Fruit fly (Drosophila melanogaster) whole organism, embryonic: Measurements from ENCODE around the gene Trf4-1.

Experiments
- Atf6 ChIP-seq: fragments of 200-800 bp; sonication (Bioruptor generic); IDR thresholded peaks from 2 replicates; pipeline ENCODE4 v1.3.6; 2022; ENCODE audit warnings: missing biosample characterization, missing genetic modification characterization
- B-H1 ChIP-seq: fragments of 200-800 bp; sonication (Bioruptor generic); IDR thresholded peaks from 3 replicates; pipeline ENCODE4 v1.3.6; 2022; ENCODE audit warnings: missing biosample characterization, missing genetic modification characterization
- CG11723 ChIP-seq: fragments of 200-800 bp; sonication (Bioruptor generic); optimal IDR thresholded peaks from 2 replicates; lab custom pipeline; 2017; ENCODE audit warnings: missing biosample characterization, mild to moderate bottlenecking, missing genetic modification characterization
- CG1233 ChIP-seq: fragments of 200-800 bp; sonication (Bioruptor generic); optimal IDR thresholded peaks from 4 replicates; lab custom pipeline; 2018; ENCODE audit warnings: missing biosample characterization, mild to moderate bottlenecking, missing genetic modification characterization
- CG12942 ChIP-seq: fragments of 200-800 bp; sonication (Bioruptor generic); optimal IDR thresholded peaks from 3 replicates; lab custom pipeline; 2016; ENCODE audit warnings: missing biosample characterization, missing genetic modification characterization
- CG13894 ChIP-seq: fragments of 200-800 bp; sonication (Bioruptor generic); optimal IDR thresholded peaks from 3 replicates; lab custom pipeline; 2018; ENCODE audit warnings: missing biosample characterization, mild to moderate bottlenecking, missing genetic modification characterization, moderate library complexity
- CG1603 ChIP-seq: fragments of 200-800 bp; sonication (Bioruptor generic); optimal IDR thresholded peaks from 2 replicates; lab custom pipeline; 2019; ENCODE audit warnings: missing biosample characterization, mild to moderate bottlenecking, missing genetic modification characterization, moderate library complexity
- CG17385 ChIP-seq: fragments of 200-800 bp; sonication (Bioruptor generic); optimal IDR thresholded peaks from 3 replicates; lab custom pipeline; 2018; ENCODE audit warnings: missing biosample characterization, mild to moderate bottlenecking, missing genetic modification characterization
- CG1792 ChIP-seq: fragments of 200-800 bp; sonication (Bioruptor generic); optimal IDR thresholded peaks from 2 replicates; lab custom pipeline; 2016; ENCODE audit warnings: missing biosample characterization, missing genetic modification characterization
- CG3281 ChIP-seq: fragments of 200-800 bp; sonication (Bioruptor generic); optimal IDR thresholded peaks from 3 replicates; lab custom pipeline; 2017; ENCODE audit warnings: missing biosample characterization, mild to moderate bottlenecking, missing genetic modification characterization
- CG3838 ChIP-seq: fragments of 200-800 bp; sonication (Bioruptor generic); optimal IDR thresholded peaks from 3 replicates; lab custom pipeline; 2016; ENCODE audit warnings: missing biosample characterization, missing genetic modification characterization
- CG4282 ChIP-seq: fragments of 200-800 bp; sonication (Bioruptor generic); optimal IDR thresholded peaks from 2 replicates; lab custom pipeline; 2016; ENCODE audit warnings: missing biosample characterization, missing genetic modification characterization
- CG6254 ChIP-seq: fragments of 200-800 bp; sonication (Bioruptor generic); optimal IDR thresholded peaks from 3 replicates; lab custom pipeline; 2017; ENCODE audit warnings: mild to moderate bottlenecking, missing biosample characterization, missing genetic modification reagents, missing genetic modification characterization
- CG7928 ChIP-seq: fragments of 200-800 bp; sonication (Bioruptor generic); optimal IDR thresholded peaks from 2 replicates; lab custom pipeline; 2017; ENCODE audit warnings: missing biosample characterization, mild to moderate bottlenecking, missing genetic modification characterization
- CG7963 ChIP-seq: fragments of 200-800 bp; sonication (Bioruptor generic); IDR thresholded peaks from 3 replicates; pipeline ENCODE4 v1.3.6; 2022; ENCODE audit warnings: missing biosample characterization, missing genetic modification characterization; ENCODE audit not compliant: partially characterized antibody
- CoRest ChIP-seq: fragments of 200-800 bp; sonication (Bioruptor generic); optimal IDR thresholded peaks from 3 replicates; lab custom pipeline; 2018; ENCODE audit warnings: missing biosample characterization, mild to moderate bottlenecking, missing genetic modification characterization, moderate library complexity
- Ets65A ChIP-seq: fragments of 200-800 bp; sonication (Bioruptor generic); peaks from one replicate; lab custom pipeline; 2016; ENCODE audit warnings: missing biosample characterization, missing genetic modification characterization
- H2.0 ChIP-seq: fragments of 200-800 bp; sonication (Bioruptor generic); IDR thresholded peaks from 2 replicates; pipeline ENCODE4 v1.3.6; 2022; ENCODE audit warnings: missing biosample characterization, missing genetic modification characterization
- Lhr ChIP-seq: fragments of 200-800 bp; sonication (Bioruptor generic); optimal IDR thresholded peaks from 3 replicates; lab custom pipeline; 2017; ENCODE audit warnings: mild to moderate bottlenecking, missing biosample characterization, missing genetic modification reagents, missing genetic modification characterization
- Myb ChIP-seq: fragments of 200-800 bp; sonication (Bioruptor generic); optimal IDR thresholded peaks from 2 replicates; lab custom pipeline; 2016; ENCODE audit warnings: missing biosample characterization, missing genetic modification characterization
- NC2β ChIP-seq: fragments of 200-800 bp; sonication (Bioruptor generic); optimal IDR thresholded peaks from 2 replicates; lab custom pipeline; 2016; ENCODE audit warnings: missing biosample characterization, missing genetic modification characterization
- Neu2 ChIP-seq: fragments of 200-800 bp; sonication (Bioruptor generic); optimal IDR thresholded peaks from 3 replicates; lab custom pipeline; 2016; ENCODE audit warnings: missing biosample characterization, missing genetic modification characterization, borderline replicate concordance
- NfI ChIP-seq: fragments of 200-800 bp; sonication (Bioruptor generic); optimal IDR thresholded peaks from 3 replicates; lab custom pipeline; 2018; ENCODE audit warnings: missing biosample characterization, mild to moderate bottlenecking, missing genetic modification characterization, moderate library complexity
- Oaz ChIP-seq: fragments of 200-800 bp; sonication (Bioruptor generic); IDR thresholded peaks from 2 replicates; pipeline ENCODE4 v1.3.6; 2022; ENCODE audit warnings: missing biosample characterization, missing genetic modification characterization
- Oli ChIP-seq: fragments of 200-800 bp; sonication (Bioruptor generic); optimal IDR thresholded peaks from 2 replicates; lab custom pipeline; 2018; ENCODE audit warnings: missing biosample characterization, mild to moderate bottlenecking, missing genetic modification characterization, moderate library complexity
- Ravus ChIP-seq: fragments of 200-800 bp; sonication (Bioruptor generic); IDR thresholded peaks from 2 replicates; pipeline ENCODE4 v1.3.6; 2022; ENCODE audit warnings: missing biosample characterization, missing genetic modification characterization
- Taf1 ChIP-seq: fragments of 200-800 bp; sonication (Bioruptor generic); IDR thresholded peaks from 2 replicates; pipeline ENCODE4 v1.3.6; 2022; ENCODE audit warnings: missing biosample characterization, missing genetic modification characterization
- Usf ChIP-seq: fragments of 200-800 bp; sonication (Bioruptor generic); optimal IDR thresholded peaks from 2 replicates; lab custom pipeline; 2017; ENCODE audit warnings: missing genotype, missing biosample characterization, missing genetic modification characterization
- ash1 ChIP-seq: fragments of 200-800 bp; sonication (Bioruptor generic); optimal IDR thresholded peaks from 2 replicates; lab custom pipeline; 2018; ENCODE audit warnings: missing biosample characterization, mild to moderate bottlenecking, missing genetic modification characterization
- cad ChIP-seq: fragments of >200 bp; optimal IDR thresholded peaks from 2 replicates; lab custom pipeline; 2017; ENCODE audit warnings: missing biosample characterization, missing genetic modification characterization
- caup ChIP-seq: fragments of 200-800 bp; sonication (Bioruptor generic); optimal IDR thresholded peaks from 3 replicates; lab custom pipeline; 2017; ENCODE audit warnings: missing biosample characterization, mild to moderate bottlenecking, missing genetic modification characterization, moderate library complexity; ENCODE audit not compliant: severe bottlenecking
- croc ChIP-seq: fragments of 200-800 bp; sonication (Bioruptor generic); conservative IDR thresholded peaks from 3 replicates; pipeline ENCODE4 v1.3.6; 2022; ENCODE audit warnings: missing biosample characterization, missing genetic modification characterization
- disco-r ChIP-seq: fragments of 200-800 bp; sonication (Bioruptor generic); optimal IDR thresholded peaks from 2 replicates; lab custom pipeline; 2016; ENCODE audit warnings: missing biosample characterization, missing genetic modification characterization
- emc ChIP-seq: fragments of 200-800 bp; sonication (Bioruptor generic); optimal IDR thresholded peaks from 2 replicates; lab custom pipeline; 2016; ENCODE audit warnings: missing biosample characterization, missing genetic modification characterization
- ems ChIP-seq: fragments of 200-800 bp; sonication (Bioruptor generic); optimal IDR thresholded peaks from 3 replicates; lab custom pipeline; 2016; ENCODE audit warnings: missing biosample characterization, missing genetic modification characterization
- fd64A ChIP-seq: fragments of 200-800 bp; sonication (Bioruptor generic); optimal IDR thresholded peaks from 3 replicates; lab custom pipeline; 2018; ENCODE audit warnings: missing biosample characterization, mild to moderate bottlenecking, missing genetic modification characterization
- gt ChIP-seq: fragments of 200-800 bp; sonication (Bioruptor generic); IDR thresholded peaks from 2 replicates; pipeline ENCODE4 v1.3.6; 2022; ENCODE audit warnings: missing biosample characterization, missing genetic modification characterization
- insv ChIP-seq, 2 experiments: fragments of 200-800 bp; sonication (Bioruptor generic); optimal IDR thresholded peaks; 3 replicates each; lab custom pipeline; 2016 to 2018; ENCODE audit warnings: missing biosample characterization in 2 of 2, missing genetic modification characterization in 2 of 2
- jigr1 ChIP-seq: fragments of 200-800 bp; sonication (Bioruptor generic); IDR thresholded peaks from 3 replicates; pipeline ENCODE4 v1.3.6; 2022; ENCODE audit warnings: missing biosample characterization, missing genetic modification characterization
- knrl ChIP-seq: fragments of 200-800 bp; sonication (Bioruptor generic); IDR thresholded peaks from 3 replicates; pipeline ENCODE4 v1.3.6; 2022; ENCODE audit warnings: missing biosample characterization, missing genetic modification characterization; ENCODE audit not compliant: partially characterized antibody
- nerfin-1 ChIP-seq: fragments of 200-800 bp; sonication (Bioruptor generic); optimal IDR thresholded peaks from 3 replicates; lab custom pipeline; 2019; ENCODE audit warnings: missing biosample characterization, mild to moderate bottlenecking, missing genetic modification characterization, moderate library complexity
- nerfin-2 ChIP-seq: fragments of 200-800 bp; sonication (Bioruptor generic); IDR thresholded peaks from 2 replicates; pipeline ENCODE4 v1.3.6; 2022; ENCODE audit warnings: missing biosample characterization, missing genetic modification characterization; ENCODE audit not compliant: partially characterized antibody
- nom ChIP-seq: fragments of 200-800 bp; sonication (Bioruptor generic); optimal IDR thresholded peaks from 2 replicates; lab custom pipeline; 2017; ENCODE audit warnings: missing biosample characterization, missing genetic modification characterization, mild to moderate bottlenecking, moderate library complexity, missing genetic modification reagents
- p53 ChIP-seq: fragments of 200-800 bp; sonication (Bioruptor generic); optimal IDR thresholded peaks from 2 replicates; lab custom pipeline; 2016; ENCODE audit warnings: missing biosample characterization, missing genetic modification characterization
- pb ChIP-seq: fragments of 200-800 bp; sonication (Bioruptor generic); optimal IDR thresholded peaks from 3 replicates; lab custom pipeline; 2016; ENCODE audit warnings: missing biosample characterization, missing genetic modification characterization
- pnt ChIP-seq: fragments of 200-800 bp; sonication (Bioruptor generic); optimal IDR thresholded peaks from 3 replicates; lab custom pipeline; 2016; ENCODE audit warnings: missing biosample characterization, missing genetic modification characterization
- pzg ChIP-seq: fragments of 200-800 bp; sonication (Bioruptor generic); optimal IDR thresholded peaks from 3 replicates; lab custom pipeline; 2018; ENCODE audit warnings: missing biosample characterization, mild to moderate bottlenecking, missing genetic modification characterization, moderate library complexity
- slp2 ChIP-seq: fragments of 200-800 bp; sonication (Bioruptor generic); optimal IDR thresholded peaks from 2 replicates; lab custom pipeline; 2016; ENCODE audit warnings: missing biosample characterization, missing genetic modification characterization
- sna ChIP-seq: fragments of 200-800 bp; sonication (Bioruptor generic); IDR thresholded peaks from 2 replicates; pipeline ENCODE4 v1.3.6; 2022; ENCODE audit warnings: missing biosample characterization, missing genetic modification characterization; ENCODE audit not compliant: partially characterized antibody
- so ChIP-seq: fragments of 200-800 bp; sonication (Bioruptor generic); IDR thresholded peaks from 3 replicates; pipeline ENCODE4 v1.3.6; 2022; ENCODE audit warnings: missing biosample characterization, missing genetic modification characterization
- zen2 ChIP-seq: fragments of 200-800 bp; sonication (Bioruptor generic); IDR thresholded peaks from 3 replicates; pipeline ENCODE4 v1.3.6; 2022; ENCODE audit warnings: missing biosample characterization, missing genetic modification characterization; ENCODE audit not compliant: partially characterized antibody
- zfh2 ChIP-seq: fragments of 200-800 bp; sonication (Bioruptor generic); optimal IDR thresholded peaks from 2 replicates; lab custom pipeline; 2016; ENCODE audit warnings: missing biosample characterization, missing genetic modification characterization

The Trf4-1 gene

dm6 chrX:8601165-8601564 is 41.0 kb downstream of the Trf4-1 start (continued):
- no peak for TF ChIP-seq nerfin-1
- no peak for TF ChIP-seq cad
- TF ChIP-seq Oli (tag; lab: Kevin White, UChicago) = peak; percentile 47
- no peak for TF ChIP-seq CoRest (tag; lab: Kevin White, UChicago)
- peak; percentile 49; the same call in 1 of the 2 replicates for TF ChIP-seq H2.0
- no peak for TF ChIP-seq gt (GFP tag; lab: Robert Waterston, UW)
- TF ChIP-seq zfh2 = peak; percentile 31
- no peak for TF ChIP-seq Taf1 (GFP tag; lab: Robert Waterston, UW)
- no peak for TF ChIP-seq Oaz
- TF ChIP-seq CG13894 (tag; lab: Kevin White, UChicago) = no peak
- TF ChIP-seq CG6254 (GFP tag; lab: Kevin White, UChicago) = no peak
- TF ChIP-seq Lhr = no peak
- no peak for TF ChIP-seq CG3838
- no peak for TF ChIP-seq emc (GFP tag; lab: Kevin White, UChicago)
- TF ChIP-seq CG4282 (GFP tag; lab: Kevin White, UChicago) = no peak
- TF ChIP-seq croc (GFP tag; lab: Robert Waterston, UW) = peak; percentile 45; the same call in 1 of the 3 replicates
- TF ChIP-seq NC2β = peak; percentile 26
- TF ChIP-seq CG7963 = no peak
- TF ChIP-seq CG3281 (GFP tag; lab: Kevin White, UChicago) = no peak
- TF ChIP-seq nerfin-2 (GFP tag; lab: Robert Waterston, UW) = no peak
- TF ChIP-seq insv (GFP tag; optimal IDR thresholded peaks at IDR 0.05; lab: Kevin White, UChicago) = no peak
- TF ChIP-seq CG1233 (GFP tag; lab: Kevin White, UChicago) = no peak
- TF ChIP-seq CG1603 = no peak
- TF ChIP-seq nom (GFP tag; lab: Kevin White, UChicago) = no peak
- TF ChIP-seq fd64A (GFP tag; lab: Kevin White, UChicago) = no peak
- peak; percentile 81 for TF ChIP-seq Ets65A (GFP tag; lab: Kevin White, UChicago)
- TF ChIP-seq pnt (GFP tag; lab: Kevin White, UChicago) = peak; percentile 0
- no peak for TF ChIP-seq slp2 (GFP tag; lab: Kevin White, UChicago)
- no peak for TF ChIP-seq pzg (GFP tag; lab: Kevin White, UChicago)
- no peak for TF ChIP-seq Usf (GFP tag; lab: Kevin White, UChicago)
- no peak for TF ChIP-seq caup (GFP tag; lab: Kevin White, UChicago)
- TF ChIP-seq Myb (GFP tag; lab: Kevin White, UChicago) = no peak
- TF ChIP-seq p53 (GFP tag; lab: Kevin White, UChicago) = no peak
- TF ChIP-seq Atf6 = no peak
- no peak for TF ChIP-seq NfI
- TF ChIP-seq CG17385 = no peak
- no peak for TF ChIP-seq sna
- no peak for TF ChIP-seq zen2 (GFP tag; lab: Robert Waterston, UW)
- no peak for TF ChIP-seq ash1 (GFP tag; lab: Kevin White, UChicago)
- no peak for TF ChIP-seq jigr1
- TF ChIP-seq CG12942 (GFP tag; lab: Kevin White, UChicago) = no peak
- no peak for TF ChIP-seq CG11723 (GFP tag; lab: Kevin White, UChicago)
- peak; percentile 23 for TF ChIP-seq ems
- TF ChIP-seq Ravus (GFP tag; lab: Robert Waterston, UW) = no peak
- no peak for TF ChIP-seq CG7928 (GFP tag; lab: Kevin White, UChicago)
- no peak for TF ChIP-seq so (GFP tag; lab: Robert Waterston, UW)
- no peak for TF ChIP-seq disco-r (GFP tag; lab: Kevin White, UChicago)
- TF ChIP-seq pb (GFP tag; lab: Kevin White, UChicago) = no peak
- TF ChIP-seq knrl (GFP tag; lab: Robert Waterston, UW) = no peak
- no peak for TF ChIP-seq Neu2
- no peak for TF ChIP-seq CG1792 (GFP tag; lab: Kevin White, UChicago)
- no peak for TF ChIP-seq B-H1 (GFP tag; lab: Robert Waterston, UW)
